Worm (Caenorhabditis elegans): Measurements from ENCODE around the gene rmd-6.

- no peak for TF ChIP-seq nhr-6 (tag; optimal IDR thresholded peaks at IDR 0.05)
- TF ChIP-seq skn-1 (tag; optimal IDR thresholded peaks at IDR 0.05): no peak
- TF ChIP-seq mdl-1 (tag; optimal IDR thresholded peaks at IDR 0.05): no peak
- no peak for TF ChIP-seq elt-3 (tag; optimal IDR thresholded peaks at IDR 0.05)
- no peak for TF ChIP-seq lin-39 (tag; optimal IDR thresholded peaks at IDR 0.05)
- TF ChIP-seq egl-27 (tag; optimal IDR thresholded peaks at IDR 0.05): no peak
- TF ChIP-seq aly-2 (tag; optimal IDR thresholded peaks at IDR 0.05): no peak
- no peak for TF ChIP-seq ama-1 (optimal IDR thresholded peaks at IDR 0.05)
- no peak for TF ChIP-seq nhr-77 (tag; optimal IDR thresholded peaks at IDR 0.05)
Observed at ce11 chrIV:5020533-5020932, 48.1 kb upstream of the rmd-6 start, which contains the start of gene T28H11.8.
